Fruit fly (Drosophila melanogaster): ENCODE data around the gene Pdss2.

The Pdss2 gene

DNA sequence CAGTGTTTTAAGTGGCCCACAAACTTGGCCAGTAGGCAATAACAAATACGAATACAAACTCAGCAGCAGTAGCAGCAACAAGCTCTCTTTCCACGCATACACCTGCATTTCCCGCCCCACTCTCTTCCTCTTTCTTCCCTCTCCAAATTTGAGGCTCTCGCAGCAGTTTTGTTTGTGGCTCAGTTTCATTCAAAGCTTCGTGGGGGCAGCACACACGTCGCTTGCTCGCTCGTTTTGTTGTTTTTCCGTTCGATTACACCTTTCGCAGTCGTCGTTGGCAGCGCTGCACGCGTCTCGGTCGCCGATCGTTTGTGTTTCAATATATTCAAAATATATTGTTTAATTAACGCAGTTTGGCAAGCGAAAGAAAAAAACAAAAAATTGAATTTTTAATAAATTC is 30.9 kb downstream of the Pdss2 start (continued):
- TF ChIP-seq Hand (GFP tag; optimal IDR thresholded peaks at IDR 0.05) (no peak), CG7271 (tag; optimal IDR thresholded peaks at IDR 0.05) (no peak), CG2129 (GFP tag; IDR thresholded peaks at IDR 0.05; ENCODE audit: partially characterized antibody) (no peak), exex (tag; optimal IDR thresholded peaks at IDR 0.05) (peak; percentile 8), Lhr (GFP tag; optimal IDR thresholded peaks at IDR 0.05) (no peak), Rx (GFP tag; IDR thresholded peaks at IDR 0.05) (no peak), gro (GFP tag; optimal IDR thresholded peaks at IDR 0.05) (peak; percentile 57), CG4820 (GFP tag; optimal IDR thresholded peaks at IDR 0.05) (no peak), pb (GFP tag; optimal IDR thresholded peaks at IDR 0.05) (no peak), ssp (GFP tag; IDR thresholded peaks at IDR 0.05) (no peak), B-H2 (GFP tag; optimal IDR thresholded peaks at IDR 0.05) (no peak), CG3407 (GFP tag; optimal IDR thresholded peaks at IDR 0.05) (no peak), Blimp-1 (GFP tag; optimal IDR thresholded peaks at IDR 0.05) (no peak), CG17361 (GFP tag; IDR thresholded peaks at IDR 0.05) (no peak), CG11398 (GFP tag; optimal IDR thresholded peaks at IDR 0.05) (peak; percentile 21), NfI (GFP tag; optimal IDR thresholded peaks at IDR 0.05) (no peak), sd (tag; optimal IDR thresholded peaks at IDR 0.05) (peak; percentile 23), Xbp1 (GFP tag; optimal IDR thresholded peaks at IDR 0.05) (no peak), danr (GFP tag; IDR thresholded peaks at IDR 0.05) (no peak), gce (GFP tag; IDR thresholded peaks at IDR 0.05) (no peak), cato (GFP tag; optimal IDR thresholded peaks at IDR 0.05; ENCODE audit: borderline replicate concordance) (no peak), mld (GFP tag; IDR thresholded peaks at IDR 0.05; ENCODE audit: partially characterized antibody) (no peak), Elba2 (GFP tag; optimal IDR thresholded peaks at IDR 0.05) (no peak), cg (GFP tag; optimal IDR thresholded peaks at IDR 0.05) (peak; percentile 82), gt (GFP tag; IDR thresholded peaks at IDR 0.05) (no peak), CG10366 (GFP tag; IDR thresholded peaks at IDR 0.05) (no peak), z (GFP tag; IDR thresholded peaks at IDR 0.05) (no peak), Trl (optimal IDR thresholded peaks at IDR 0.05) (peak; percentile 74 to 75), Trl (GFP tag; optimal IDR thresholded peaks at IDR 0.05) (peak; percentile 30), BtbVII (GFP tag; optimal IDR thresholded peaks at IDR 0.05) (peak; percentile 30), CG8765 (GFP tag; IDR thresholded peaks at IDR 0.05) (no peak), CG12155 (GFP tag; optimal IDR thresholded peaks at IDR 0.05) (no peak), dmrt99B (tag; optimal IDR thresholded peaks at IDR 0.05) (no peak), CG16863 (GFP tag; optimal IDR thresholded peaks at IDR 0.05) (no peak), repo (GFP tag; optimal IDR thresholded peaks at IDR 0.05) (no peak), CG4707 (GFP tag; optimal IDR thresholded peaks at IDR 0.05) (no peak), Hmr (GFP tag; optimal IDR thresholded peaks at IDR 0.05) (peak; percentile 29), hth (optimal IDR thresholded peaks at IDR 0.05) (no peak), CG11504 (tag; optimal IDR thresholded peaks at IDR 0.05) (no peak), CG13894 (tag; optimal IDR thresholded peaks at IDR 0.05) (no peak), lmd (GFP tag; IDR thresholded peaks at IDR 0.05) (no peak), Dref (GFP tag; IDR thresholded peaks at IDR 0.05) (no peak), br (optimal IDR thresholded peaks at IDR 0.05) (no peak), dpn (GFP tag; optimal IDR thresholded peaks at IDR 0.05) (no peak), CG2712 (tag; optimal IDR thresholded peaks at IDR 0.05) (no peak), unpg (GFP tag; optimal IDR thresholded peaks at IDR 0.05) (no peak), fd102C (GFP tag; optimal IDR thresholded peaks at IDR 0.05) (no peak), Tbp (GFP tag; optimal IDR thresholded peaks at IDR 0.05) (no peak), ap (GFP tag; IDR thresholded peaks at IDR 0.05) (no peak), zf30C (GFP tag; optimal IDR thresholded peaks at IDR 0.05) (no peak), psq (GFP tag; optimal IDR thresholded peaks at IDR 0.05) (peak; percentile 2), CG13296 (GFP tag; optimal IDR thresholded peaks at IDR 0.05) (no peak), sug (tag; optimal IDR thresholded peaks at IDR 0.05) (peak; percentile 35)
